Worm (Caenorhabditis elegans) whole organism, midembryonic: ENCODE measurements around the gene trp-2.

ENCODE experiments used
- T22C8.4 ChIP-seq: fragments of 200-800 bp; sonication (Bioruptor generic); IDR thresholded peaks from 2 replicates; pipeline ENCODE4 v1.3.6; 2022; ENCODE audit warnings: missing genetic modification characterization, missing compliant biosample characterization
- cog-1 ChIP-seq: sonication (generic microtip); optimal IDR thresholded peaks from 2 replicates; lab custom pipeline; 2016; ENCODE audit warnings: missing genetic modification characterization, missing compliant biosample characterization
- flt-1 ChIP-seq: fragments of 200-800 bp; sonication (Bioruptor generic); IDR thresholded peaks from 2 replicates; pipeline ENCODE4 v1.3.6; 2022; ENCODE audit warnings: missing genetic modification characterization, missing compliant biosample characterization
- klf-2 ChIP-seq: fragments of 200-800 bp; sonication (Bioruptor generic); conservative IDR thresholded peaks from 2 replicates; pipeline ENCODE4 v1.3.6; 2022; ENCODE audit warnings: missing genetic modification reagents, missing genetic modification characterization, missing compliant biosample characterization
- med-1 ChIP-seq: sonication (generic microtip); optimal IDR thresholded peaks from 2 replicates; lab custom pipeline; 2017; ENCODE audit warnings: missing genetic modification characterization, mild to moderate bottlenecking, missing compliant biosample characterization, antibody characterized with exemption, missing genetic modification reagents; ENCODE audit not compliant: insufficient read depth
- ref-1 ChIP-seq: fragments of 200-800 bp; sonication (Bioruptor generic); conservative IDR thresholded peaks from 2 replicates; pipeline ENCODE4 v1.3.6; 2022; ENCODE audit warnings: missing genetic modification reagents, missing genetic modification characterization, missing compliant biosample characterization
- tab-1 ChIP-seq: fragments of 200-800 bp; sonication (Bioruptor generic); IDR thresholded peaks from 2 replicates; pipeline ENCODE4 v1.3.6; 2022; ENCODE audit warnings: missing genetic modification characterization, missing compliant biosample characterization
- ztf-23 ChIP-seq: fragments of 200-800 bp; sonication (Bioruptor generic); IDR thresholded peaks from 2 replicates; pipeline ENCODE4 v1.3.6; 2022; ENCODE audit warnings: missing genetic modification reagents, missing genetic modification characterization, missing compliant biosample characterization
- ztf-29 ChIP-seq: fragments of 200-800 bp; sonication (Bioruptor generic); IDR thresholded peaks from 2 replicates; pipeline ENCODE4 v1.3.6; 2022; ENCODE audit warnings: missing genetic modification reagents, missing genetic modification characterization, missing compliant biosample characterization

Gene trp-2

DNA sequence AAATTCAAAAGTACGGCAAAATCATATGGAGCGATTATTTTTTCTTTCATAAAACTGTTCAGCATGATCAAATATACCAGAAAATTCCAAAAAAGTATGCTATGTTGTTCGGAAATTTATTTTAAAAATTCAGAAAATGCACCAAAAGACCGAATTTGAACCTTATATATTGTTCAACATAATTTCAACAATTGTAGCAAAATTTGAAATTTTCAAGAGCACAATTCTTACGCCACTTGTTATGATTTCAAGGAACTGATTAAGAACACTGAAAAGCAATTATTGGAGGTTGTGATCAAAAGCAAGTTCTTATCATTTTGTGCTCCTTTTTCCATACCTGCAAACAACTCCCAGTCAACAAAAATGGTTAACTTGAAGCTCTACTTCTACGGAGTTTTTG is 16.4 kb downstream of the trp-2 start, which contains the start of gene clc-27:
Gene clc-27, plus strand, starts transcription at position 301 of the 400 bp plus-strand sequence.
- TF ChIP-seq flt-1 (no peak), med-1 (GFP tag; lab: Kevin White, UChicago) (no peak), ztf-23 (GFP tag; lab: Robert Waterston, UW) (no peak), tab-1 (GFP tag; lab: Robert Waterston, UW) (no peak), klf-2 (GFP tag; lab: Robert Waterston, UW) (no peak), T22C8.4 (no peak), ztf-29 (GFP tag; lab: Robert Waterston, UW) (no peak), cog-1 (no peak), ref-1 (GFP tag; lab: Robert Waterston, UW) (no peak)

DNA sequence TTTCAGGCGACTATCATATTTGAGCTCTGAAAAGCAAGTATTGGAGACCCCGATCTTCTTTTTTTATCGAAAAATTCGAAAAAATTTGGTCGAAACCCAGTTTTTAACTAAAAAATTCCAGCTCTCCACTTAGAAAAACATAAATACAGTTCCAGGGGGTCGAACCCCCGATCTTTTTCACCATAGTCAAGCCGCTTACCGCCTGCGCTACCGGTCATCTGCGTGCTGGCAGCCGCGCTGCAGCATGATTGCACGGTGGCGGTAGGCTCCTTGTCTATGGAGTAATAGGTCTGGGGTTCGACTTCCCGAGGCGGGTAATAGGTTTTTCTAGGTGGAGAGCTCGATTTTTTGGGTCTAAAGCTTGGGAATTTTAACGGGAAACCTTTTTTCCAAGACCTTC is 18.1 kb downstream of the trp-2 start, which contains the start of gene clc-24:
Gene clc-24, plus strand, starts transcription at position 263 of the 400 bp plus-strand sequence.
- TF ChIP-seq klf-2 (GFP tag; lab: Robert Waterston, UW) (no peak), T22C8.4 (no peak), med-1 (GFP tag; lab: Kevin White, UChicago) (no peak), cog-1 (no peak), ztf-23 (GFP tag; lab: Robert Waterston, UW) (no peak), ztf-29 (GFP tag; lab: Robert Waterston, UW) (no peak), tab-1 (GFP tag; lab: Robert Waterston, UW) (no peak), ref-1 (GFP tag; lab: Robert Waterston, UW) (no peak), flt-1 (no peak)

DNA sequence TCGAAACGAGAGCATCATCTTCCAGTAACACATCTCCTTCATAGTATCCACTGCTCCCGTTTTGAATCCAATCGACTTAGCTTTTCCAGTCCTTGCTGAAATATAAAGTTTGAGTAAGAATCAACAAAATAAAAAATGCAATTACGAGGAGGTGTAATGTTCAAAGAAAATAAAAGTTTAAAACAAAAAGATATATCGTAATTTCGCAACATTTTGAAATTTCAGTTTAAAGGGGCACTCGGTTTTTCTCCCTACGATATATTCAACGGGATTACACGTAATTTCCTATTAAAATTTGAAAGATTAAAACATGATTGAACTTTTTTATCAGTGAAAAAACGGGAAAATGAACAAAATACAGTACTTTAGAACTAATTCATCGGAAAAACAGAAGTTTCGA is 24.4 kb downstream of the trp-2 start, which contains the start of gene Y34F4.3:
Gene Y34F4.3, minus strand, starts transcription at position 101 of the 400 bp plus-strand sequence.
- TF ChIP-seq ztf-23 (GFP tag; lab: Robert Waterston, UW) = no peak
- no peak for TF ChIP-seq ref-1 (GFP tag; lab: Robert Waterston, UW)
- TF ChIP-seq ztf-29 (GFP tag; lab: Robert Waterston, UW) = no peak
- TF ChIP-seq T22C8.4 = no peak
- no peak for TF ChIP-seq cog-1
- TF ChIP-seq flt-1 = no peak
- no peak for TF ChIP-seq med-1 (GFP tag; lab: Kevin White, UChicago)
- TF ChIP-seq tab-1 (GFP tag; lab: Robert Waterston, UW) = no peak
- TF ChIP-seq klf-2 (GFP tag; lab: Robert Waterston, UW) = no peak

DNA sequence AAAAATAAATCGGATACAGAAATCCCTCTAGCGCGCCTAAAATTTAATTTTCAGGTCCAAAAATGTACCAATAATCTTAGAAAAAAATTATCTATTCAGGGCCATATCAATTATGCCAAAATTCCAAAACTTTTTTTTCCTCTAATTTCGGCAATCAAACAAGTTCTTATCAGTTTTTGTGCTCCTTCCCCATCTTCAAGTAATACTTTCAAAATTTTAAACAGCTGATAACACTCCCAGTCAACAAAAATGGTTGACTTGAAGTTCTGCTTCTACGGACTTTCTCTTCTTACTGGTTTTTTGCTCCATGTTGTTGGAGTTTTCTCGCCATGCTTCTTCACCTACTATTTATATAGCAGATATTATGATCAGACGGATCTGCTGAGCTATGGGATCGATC is 29.1 kb downstream of the trp-2 start, which contains the start of gene clc-23:
Gene clc-23, plus strand, starts transcription at position 223 of the 400 bp plus-strand sequence.
- TF ChIP-seq klf-2 (GFP tag; lab: Robert Waterston, UW) = no peak
- TF ChIP-seq cog-1 = no peak
- no peak for TF ChIP-seq ztf-23 (GFP tag; lab: Robert Waterston, UW)
- no peak for TF ChIP-seq tab-1 (GFP tag; lab: Robert Waterston, UW)
- no peak for TF ChIP-seq ref-1 (GFP tag; lab: Robert Waterston, UW)
- TF ChIP-seq flt-1 = no peak
- no peak for TF ChIP-seq med-1 (GFP tag; lab: Kevin White, UChicago)
- TF ChIP-seq ztf-29 (GFP tag; lab: Robert Waterston, UW) = no peak
- TF ChIP-seq T22C8.4 = no peak

DNA sequence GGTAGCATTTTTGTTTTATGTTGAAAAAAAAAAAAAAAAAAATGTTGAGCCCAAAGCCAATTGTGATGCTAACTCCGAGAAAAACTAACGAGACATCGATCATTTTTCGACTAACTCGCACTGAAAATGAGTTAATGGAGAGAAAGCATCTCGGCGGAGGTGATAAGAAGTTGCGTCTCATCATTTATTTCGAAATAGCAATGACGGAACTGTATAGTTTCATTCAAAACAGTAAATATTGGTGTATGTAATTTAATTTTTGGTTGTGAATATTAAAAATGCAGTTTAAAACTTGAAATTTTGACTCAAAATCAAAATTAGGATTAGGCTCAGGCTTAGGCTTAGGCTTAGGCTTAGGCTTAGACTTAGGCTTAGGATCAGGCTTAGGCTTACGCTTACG is 34.6 kb downstream of the trp-2 start, which contains the start of gene clc-25:
Gene clc-25, minus strand, starts transcription at position 101 of the 400 bp plus-strand sequence.
- TF ChIP-seq T22C8.4 = no peak
- no peak for TF ChIP-seq flt-1
- TF ChIP-seq ztf-23 (GFP tag; lab: Robert Waterston, UW) = no peak
- no peak for TF ChIP-seq med-1 (GFP tag; lab: Kevin White, UChicago)
- TF ChIP-seq ztf-29 (GFP tag; lab: Robert Waterston, UW) = no peak

DNA sequence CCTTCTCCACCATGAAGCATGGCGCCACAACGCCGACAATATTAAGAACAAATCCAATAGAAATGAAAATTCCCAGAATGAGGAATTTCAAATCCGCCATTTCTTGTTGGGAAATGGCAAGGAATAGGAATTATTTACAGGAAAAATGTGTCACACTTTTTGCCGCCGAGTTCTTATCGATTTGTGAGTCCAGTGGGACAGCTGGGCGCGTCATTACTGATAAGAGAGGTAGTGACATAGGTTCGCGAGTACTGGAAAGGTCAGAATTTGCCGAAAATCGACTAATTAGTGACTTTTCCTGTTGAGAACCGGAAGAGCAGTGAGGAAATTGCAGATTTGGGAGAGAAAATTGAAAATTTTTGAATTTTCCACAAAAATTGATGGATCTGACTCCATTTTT is 36.6 kb downstream of the trp-2 start:
- no peak for TF ChIP-seq med-1 (GFP tag; lab: Kevin White, UChicago)
- no peak for TF ChIP-seq tab-1 (GFP tag; lab: Robert Waterston, UW)
- TF ChIP-seq T22C8.4 = no peak
- no peak for TF ChIP-seq klf-2 (GFP tag; lab: Robert Waterston, UW)
- TF ChIP-seq flt-1 = no peak
- no peak for TF ChIP-seq ztf-23 (GFP tag; lab: Robert Waterston, UW)
- no peak for TF ChIP-seq cog-1
- no peak for TF ChIP-seq ztf-29 (GFP tag; lab: Robert Waterston, UW)
- no peak for TF ChIP-seq ref-1 (GFP tag; lab: Robert Waterston, UW)

DNA sequence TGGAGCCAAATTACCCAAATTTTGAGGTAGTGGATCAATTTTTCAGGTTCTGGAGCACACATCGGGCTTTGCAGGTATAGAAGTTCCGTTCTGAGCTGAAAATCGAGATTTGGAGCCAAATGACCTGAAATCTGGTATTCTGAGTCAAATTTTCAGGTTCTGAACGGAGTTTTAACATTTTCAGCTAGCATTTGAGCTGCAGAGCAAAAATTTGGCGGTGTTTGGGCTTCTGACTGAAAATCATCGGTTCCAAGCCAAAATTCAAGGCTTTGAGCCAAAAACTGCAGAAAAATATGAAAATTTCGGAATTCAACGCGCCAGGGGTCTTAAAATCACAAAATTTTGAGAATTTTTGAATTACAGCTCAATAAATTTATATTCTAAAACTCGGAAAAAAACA is 39.3 kb downstream of the trp-2 start, which contains the start of the genes clc-26 and E_BE45912.2:
Gene clc-26, minus strand, starts transcription at position 101 of the 400 bp plus-strand sequence.
Gene E_BE45912.2, minus strand, starts transcription at position 139 of the 400 bp plus-strand sequence.
- TF ChIP-seq med-1 (GFP tag; lab: Kevin White, UChicago) = no peak
- TF ChIP-seq klf-2 (GFP tag; lab: Robert Waterston, UW) = no peak
- no peak for TF ChIP-seq ztf-29 (GFP tag; lab: Robert Waterston, UW)
- no peak for TF ChIP-seq ztf-23 (GFP tag; lab: Robert Waterston, UW)
- no peak for TF ChIP-seq T22C8.4
- TF ChIP-seq ref-1 (GFP tag; lab: Robert Waterston, UW) = no peak
- no peak for TF ChIP-seq flt-1
- no peak for TF ChIP-seq tab-1 (GFP tag; lab: Robert Waterston, UW)
- TF ChIP-seq cog-1 = no peak

DNA sequence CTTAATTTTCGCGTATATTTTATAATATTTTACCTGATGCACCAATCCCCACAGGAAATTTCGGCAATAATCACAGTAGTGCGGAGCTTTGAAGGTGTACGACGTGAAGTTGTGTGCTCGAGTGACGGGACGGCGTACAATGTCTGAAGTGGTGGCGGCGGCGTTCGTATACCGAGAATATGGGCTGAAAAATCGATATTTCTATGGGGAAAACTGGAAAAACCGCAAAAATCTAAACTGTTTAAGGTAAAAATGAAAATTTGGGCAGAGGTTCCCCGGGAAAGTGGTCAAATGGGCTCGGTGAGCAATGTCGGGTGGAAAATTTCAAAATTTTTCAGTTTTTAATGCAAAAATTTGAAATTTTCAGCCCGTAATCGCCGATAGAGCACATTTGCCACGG is 43.2 kb downstream of the trp-2 start:
- TF ChIP-seq ztf-23 (GFP tag; lab: Robert Waterston, UW) (no peak), tab-1 (GFP tag; lab: Robert Waterston, UW) (no peak), klf-2 (GFP tag; lab: Robert Waterston, UW) (no peak)

DNA sequence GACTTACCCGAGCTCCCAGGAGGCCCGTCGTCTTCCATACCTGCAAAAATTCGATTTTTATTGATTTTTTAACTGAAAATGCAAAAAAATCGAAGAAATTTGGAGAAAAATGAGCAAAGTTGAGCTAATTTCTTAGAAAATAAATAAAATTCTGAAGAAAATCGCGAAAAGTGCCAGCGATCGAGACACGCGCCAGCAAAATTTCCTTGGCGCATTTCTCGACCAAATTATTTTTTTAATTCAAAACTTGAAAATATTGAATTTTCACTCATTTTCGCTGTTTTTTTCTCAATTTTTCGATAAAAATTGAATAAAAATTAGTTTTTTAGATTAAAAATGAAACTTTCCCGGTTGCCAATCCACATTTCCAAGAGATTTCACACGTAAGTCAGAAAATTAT is 45.5 kb downstream of the trp-2 start, which contains the start of the genes chin-1 and BE0003N10.1:
Gene chin-1, minus strand, starts transcription at position 40 of the 400 bp plus-strand sequence.
Gene BE0003N10.1, plus strand, starts transcription at position 320 of the 400 bp plus-strand sequence.
- TF ChIP-seq T22C8.4 (no peak), ztf-23 (GFP tag; lab: Robert Waterston, UW) (no peak), flt-1 (no peak), ref-1 (GFP tag; lab: Robert Waterston, UW) (no peak), med-1 (GFP tag; lab: Kevin White, UChicago) (no peak)

DNA sequence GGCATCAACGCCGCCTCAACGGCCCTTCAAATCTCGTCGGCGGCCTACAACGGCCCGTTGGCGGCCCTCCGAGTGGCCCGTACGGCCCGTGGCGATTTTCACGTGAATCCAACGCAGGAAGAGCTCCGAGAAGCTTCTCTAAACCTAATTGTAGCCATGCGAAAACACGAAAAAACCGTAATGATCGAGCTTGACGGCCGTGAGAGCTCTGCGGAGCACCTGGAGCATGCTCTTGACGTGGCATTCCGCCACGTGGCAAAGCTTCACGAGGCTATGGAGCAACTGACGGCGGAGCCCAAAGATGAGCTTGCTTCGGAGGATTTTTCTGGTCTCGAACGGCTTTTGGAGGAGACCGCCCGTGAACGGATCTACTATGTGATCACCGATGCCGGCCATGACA is 48.4 kb downstream of the trp-2 start:
- TF ChIP-seq med-1 (GFP tag; lab: Kevin White, UChicago) = no peak
- TF ChIP-seq ztf-23 (GFP tag; lab: Robert Waterston, UW) = no peak
